Worm (Caenorhabditis elegans) whole organism, L3 larva: ENCODE results near the gene unc-25.

Experiments used
- aly-2 ChIP-seq: fragments of 150-350 bp; optimal IDR thresholded peaks from 2 replicates; lab custom pipeline; 2014; ENCODE audit warnings: missing biosample characterization, missing genetic modification characterization
- fkh-2 ChIP-seq: fragments of 150-350 bp; optimal IDR thresholded peaks from 2 replicates; lab custom pipeline; 2014; ENCODE audit warnings: missing biosample characterization, missing genetic modification reagents, missing genetic modification characterization
- nhr-237 ChIP-seq: fragments of 150-350 bp; optimal IDR thresholded peaks from 2 replicates; lab custom pipeline; 2014; ENCODE audit warnings: missing biosample characterization, missing genetic modification characterization
- nhr-25 ChIP-seq: sonication (generic microtip); optimal IDR thresholded peaks from 2 replicates; lab custom pipeline; 2017; ENCODE audit warnings: missing biosample characterization, missing genetic modification characterization
- skn-1 ChIP-seq: fragments of 150-350 bp; optimal IDR thresholded peaks from 2 replicates; lab custom pipeline; 2014; ENCODE audit warnings: missing biosample characterization, missing genetic modification characterization
- unc-39 ChIP-seq: sonication (generic microtip); optimal IDR thresholded peaks from 4 replicates; lab custom pipeline; 2017; ENCODE audit warnings: missing biosample characterization, missing genetic modification characterization

DNA sequence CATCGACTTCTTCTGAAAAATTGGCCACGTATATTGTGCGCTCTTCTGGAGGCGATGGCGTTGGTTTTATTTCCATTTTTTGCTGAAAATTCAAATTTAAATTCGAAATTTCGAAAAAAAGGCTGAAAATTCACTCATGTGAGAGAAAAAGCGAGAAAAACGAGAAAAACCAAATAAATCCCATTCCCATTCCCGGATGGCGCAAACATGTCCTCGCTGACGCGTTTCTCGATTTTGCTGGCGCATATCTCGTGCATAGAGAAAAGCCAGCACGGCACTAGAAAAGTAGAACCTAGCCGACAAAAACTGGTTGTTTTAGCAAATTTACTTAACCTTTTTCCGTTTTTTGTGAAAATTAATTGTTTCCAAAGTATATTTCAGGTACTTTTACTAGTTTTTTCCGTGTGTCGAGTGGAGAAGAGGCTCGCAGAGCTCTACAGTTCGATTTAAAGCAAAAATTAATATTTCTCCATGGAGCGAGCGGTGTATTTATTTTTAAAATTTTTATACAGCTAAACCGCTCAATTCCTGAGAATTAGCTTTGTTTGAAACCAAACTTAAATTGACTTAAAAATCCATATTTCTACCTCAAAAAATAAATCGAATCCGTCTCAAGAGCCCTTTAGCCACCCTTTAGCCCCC is 10.5 kb upstream of the unc-25 start, which contains the start of gene rbm-7:
- TF ChIP-seq aly-2 (no peak), fkh-2 (no peak), nhr-25 (tag; lab: Kevin White, UChicago) (peak; percentile 25), nhr-237 (no peak), skn-1 (peak; percentile 14), unc-39 (tag; lab: Kevin White, UChicago) (no peak)
